Worm (Caenorhabditis elegans): Measurements from ENCODE around the gene ttll-5.

The ttll-5 gene

ce11 chrV:11539502-11539901, 30.6 kb downstream of the ttll-5 start:
- peak; percentile 15 for TF ChIP-seq skn-1 (tag; optimal IDR thresholded peaks at IDR 0.05)
- peak in 1 of 2 experiments; percentile 97 for TF ChIP-seq unc-62 (GFP tag; optimal IDR thresholded peaks at IDR 0.05 in 1 of 2)
- no peak for TF ChIP-seq unc-62 (tag; optimal IDR thresholded peaks at IDR 0.05)
- TF ChIP-seq Y105C5A.15 (GFP tag; IDR thresholded peaks at IDR 0.05) = no peak

ce11 chrV:11541284-11541683, 32.4 kb downstream of the ttll-5 start:
- 0 out of 2 replicates have a peak, but pooled peaks have one; percentile 9 for TF ChIP-seq tra-1 (GFP tag; IDR thresholded peaks at IDR 0.05)
- TF ChIP-seq Y48G9A.11 (GFP tag; IDR thresholded peaks at IDR 0.05) = 0 out of 2 replicates have a peak, but pooled peaks have one; percentile 35
- TF ChIP-seq vab-7 (GFP tag; IDR thresholded peaks at IDR 0.05) = peak; percentile 30; the same call in 1 of the 2 replicates
- TF ChIP-seq saeg-2 (GFP tag; IDR thresholded peaks at IDR 0.05) = no peak
- 0 out of 2 replicates have a peak, but pooled peaks have one; percentile 33 for TF ChIP-seq hmg-1.1 (GFP tag; IDR thresholded peaks at IDR 0.05)
- TF ChIP-seq attf-4 (tag; optimal IDR thresholded peaks at IDR 0.05) = no peak
- no peak for TF ChIP-seq mxl-3 (GFP tag; optimal IDR thresholded peaks at IDR 0.05)
- TF ChIP-seq lin-38 (GFP tag; IDR thresholded peaks at IDR 0.05) = peak; percentile 30; the same call in 1 of the 2 replicates
- peak; percentile 42; the same call in 1 of the 2 replicates for TF ChIP-seq ceh-20 (GFP tag; IDR thresholded peaks at IDR 0.05)
- no peak for TF ChIP-seq mep-1 (tag; optimal IDR thresholded peaks at IDR 0.05)
- no peak for TF ChIP-seq dmd-6 (GFP tag; IDR thresholded peaks at IDR 0.05)
- 0 out of 2 replicates have a peak, but pooled peaks have one; percentile 39 for TF ChIP-seq arid-1 (GFP tag; conservative IDR thresholded peaks at IDR 0.05)
- TF ChIP-seq madf-9 (GFP tag; conservative IDR thresholded peaks at IDR 0.05) = 0 out of 2 replicates have a peak, but pooled peaks have one; percentile 53
- peak; percentile 52 for TF ChIP-seq gei-8 (GFP tag; optimal IDR thresholded peaks at IDR 0.05)
- 0 out of 2 replicates have a peak, but pooled peaks have one; percentile 44 for TF ChIP-seq pha-4 (GFP tag; IDR thresholded peaks at IDR 0.05)
- no peak for TF ChIP-seq pha-4 (tag; optimal IDR thresholded peaks at IDR 0.05)
- TF ChIP-seq tag-97 (GFP tag; IDR thresholded peaks at IDR 0.05) = no peak
- 0 out of 2 replicates have a peak, but pooled peaks have one; percentile 6 for TF ChIP-seq snpc-1.2 (GFP tag; IDR thresholded peaks at IDR 0.05)
- peak; percentile 67 for TF ChIP-seq lim-7 (GFP tag; IDR thresholded peaks at IDR 0.05)
- TF ChIP-seq nhr-42 (GFP tag; IDR thresholded peaks at IDR 0.05) = no peak
- TF ChIP-seq dmd-9 (GFP tag; IDR thresholded peaks at IDR 0.05) = 0 out of 2 replicates have a peak, but pooled peaks have one; percentile 36
- TF ChIP-seq hif-1 (tag; optimal IDR thresholded peaks at IDR 0.05) = peak in 1 of 2 experiments; percentile 64
- 0 out of 2 replicates have a peak, but pooled peaks have one; percentile 5 for TF ChIP-seq mdt-29 (GFP tag; IDR thresholded peaks at IDR 0.05)
- TF ChIP-seq D1046.2 (GFP tag; IDR thresholded peaks at IDR 0.05) = peak; percentile 82; the same call in 1 of the 2 replicates
- TF ChIP-seq F49E8.2 (tag; optimal IDR thresholded peaks at IDR 0.05; ENCODE audit: borderline replicate concordance) = no peak
- peak; percentile 19 for TF ChIP-seq ama-1 (optimal IDR thresholded peaks at IDR 0.05)

ce11 chrV:11543564-11543963, 34.7 kb downstream of the ttll-5 start, which contains the start of gene F38B7.2:
TSS of gene F38B7.2 (plus strand) at chrV:11543963.
- TF ChIP-seq ZK546.5 (tag; optimal IDR thresholded peaks at IDR 0.05) (no peak), nhr-237 (tag; optimal IDR thresholded peaks at IDR 0.05) (no peak), nhr-48 (tag; optimal IDR thresholded peaks at IDR 0.05) (peak; percentile 66), ztf-11 (tag; optimal IDR thresholded peaks at IDR 0.05) (no peak), tag-97 (GFP tag; IDR thresholded peaks at IDR 0.05) (no peak), cey-2 (tag; optimal IDR thresholded peaks at IDR 0.05; ENCODE audit: borderline replicate concordance, insufficient read depth) (no peak), pha-4 (GFP tag; IDR thresholded peaks at IDR 0.05) (no peak), pha-4 (tag; optimal IDR thresholded peaks at IDR 0.05) (no peak), arid-1 (GFP tag; conservative IDR thresholded peaks at IDR 0.05) (no peak), nhr-111 (GFP tag; optimal IDR thresholded peaks at IDR 0.05) (no peak), F10B5.3 (tag; optimal IDR thresholded peaks at IDR 0.05) (no peak), unc-62 (GFP tag; optimal IDR thresholded peaks at IDR 0.05 in 1 of 2) (peak in 1 of 2 experiments; percentile 71), unc-62 (tag; optimal IDR thresholded peaks at IDR 0.05) (no peak), aly-2 (tag; optimal IDR thresholded peaks at IDR 0.05) (no peak), madf-9 (GFP tag; conservative IDR thresholded peaks at IDR 0.05) (no peak), R02D3.7 (tag; optimal IDR thresholded peaks at IDR 0.05) (no peak), lin-13 (GFP tag; optimal IDR thresholded peaks at IDR 0.05) (no peak), mes-2 (tag; optimal IDR thresholded peaks at IDR 0.05; ENCODE audit: poor library complexity, severe bottlenecking) (no peak), nhr-6 (tag; optimal IDR thresholded peaks at IDR 0.05) (no peak), nhr-25 (tag; optimal IDR thresholded peaks at IDR 0.05; ENCODE audit: borderline replicate concordance, insufficient read depth) (peak; percentile 43), F44E2.7 (GFP tag; IDR thresholded peaks at IDR 0.05) (no peak), php-3 (GFP tag; IDR thresholded peaks at IDR 0.05) (no peak), hlh-11 (tag; optimal IDR thresholded peaks at IDR 0.05) (peak; percentile 12), hlh-30 (tag; optimal IDR thresholded peaks at IDR 0.05; ENCODE audit: insufficient read depth) (peak; percentile 3)
